Worm (Caenorhabditis elegans) whole organism, L4 larva: ENCODE data around the gene F23A7.1.
A peak's percentile ranks its signal among the peaks of the same experiment; 100 is the strongest.

ENCODE experiments used
- D1046.2 ChIP-seq: fragments of 200-800 bp; sonication (Bioruptor generic); IDR thresholded peaks from 2 replicates; pipeline ENCODE4 v1.3.6; 2022; ENCODE audit warnings: missing genetic modification characterization, missing compliant biosample characterization
- F10B5.3 ChIP-seq: sonication (generic microtip); optimal IDR thresholded peaks from 2 replicates; lab custom pipeline; 2016; ENCODE audit warnings: mild to moderate bottlenecking, missing genetic modification characterization, missing compliant biosample characterization
- F26F4.8 ChIP-seq: fragments of 200-800 bp; sonication (Bioruptor generic); conservative IDR thresholded peaks from 2 replicates; pipeline ENCODE4 v1.3.6; 2022; ENCODE audit warnings: missing genetic modification characterization, missing compliant biosample characterization
- F44E2.7 ChIP-seq: fragments of 200-800 bp; sonication (Bioruptor generic); IDR thresholded peaks from 2 replicates; pipeline ENCODE4 v2.1.2; 2022; ENCODE audit warnings: missing genetic modification characterization, missing compliant biosample characterization
- R02D3.7 ChIP-seq: fragments of 150-350 bp; sonication (generic microtip); optimal IDR thresholded peaks from 3 replicates; lab custom pipeline; 2014; ENCODE audit warnings: missing biosample characterization, missing genetic modification characterization
- T20F7.1 ChIP-seq: fragments of 200-800 bp; sonication (Bioruptor generic); optimal IDR thresholded peaks from 2 replicates; lab custom pipeline; 2018; ENCODE audit warnings: mild to moderate bottlenecking, missing genetic modification characterization, missing compliant biosample characterization
- T26A8.4 ChIP-seq: fragments of 200-800 bp; sonication (Bioruptor generic); IDR thresholded peaks from 2 replicates; pipeline ENCODE4 v1.3.6; 2022; ENCODE audit warnings: missing genetic modification characterization, missing compliant biosample characterization
- Y48G9A.11 ChIP-seq: fragments of 200-800 bp; sonication (Bioruptor generic); IDR thresholded peaks from 2 replicates; pipeline ENCODE4 v1.3.6; 2022; ENCODE audit warnings: missing genetic modification reagents, missing genetic modification characterization, missing compliant biosample characterization
- Y5F2A.4 ChIP-seq: fragments of 200-800 bp; sonication (Bioruptor generic); optimal IDR thresholded peaks from 2 replicates; lab custom pipeline; 2018; ENCODE audit warnings: mild to moderate bottlenecking, missing genetic modification characterization, missing compliant biosample characterization
- Y75B8A.6 ChIP-seq: fragments of 200-800 bp; sonication (Bioruptor generic); IDR thresholded peaks from 2 replicates; pipeline ENCODE4 v1.3.6; 2022; ENCODE audit warnings: missing genetic modification reagents, missing genetic modification characterization, missing compliant biosample characterization
- ZK546.5 ChIP-seq, 2 experiments: sonication (generic microtip); optimal IDR thresholded peaks; 2 replicates each; lab custom pipeline; 2017; ENCODE audit warnings: missing biosample characterization in 2 of 2, missing genetic modification characterization in 2 of 2
- aly-2 ChIP-seq: sonication (generic microtip); optimal IDR thresholded peaks from 2 replicates; lab custom pipeline; 2018; ENCODE audit warnings: missing biosample characterization, missing genetic modification characterization
- ama-1 ChIP-seq: fragments of 150-350 bp; optimal IDR thresholded peaks from 2 replicates; lab custom pipeline; 2014; ENCODE audit warnings: inconsistent platforms, mixed read lengths
- attf-4 ChIP-seq: sonication (generic microtip); optimal IDR thresholded peaks from 3 replicates; lab custom pipeline; 2017; ENCODE audit warnings: missing biosample characterization, missing genetic modification characterization
- ceh-20 ChIP-seq: fragments of 200-800 bp; sonication (Bioruptor generic); IDR thresholded peaks from 2 replicates; pipeline ENCODE4 v1.3.6; 2022; ENCODE audit warnings: missing genetic modification reagents, missing genetic modification characterization, missing compliant biosample characterization
- ceh-32 ChIP-seq: sonication (generic microtip); optimal IDR thresholded peaks from 2 replicates; lab custom pipeline; 2016; ENCODE audit warnings: mild to moderate bottlenecking, missing genetic modification characterization, missing compliant biosample characterization; ENCODE audit not compliant: poor library complexity
- ceh-82 ChIP-seq: sonication (generic microtip); optimal IDR thresholded peaks from 2 replicates; lab custom pipeline; 2017; ENCODE audit warnings: missing biosample characterization, missing genetic modification characterization
- ces-1 ChIP-seq: fragments of 150-350 bp; sonication (generic microtip); optimal IDR thresholded peaks from 4 replicates; lab custom pipeline; 2014; ENCODE audit warnings: missing biosample characterization, missing genetic modification reagents, missing genetic modification characterization
- cey-2 ChIP-seq: sonication (generic microtip); optimal IDR thresholded peaks from 3 replicates; lab custom pipeline; 2017; ENCODE audit warnings: missing genetic modification characterization, mild to moderate bottlenecking, missing compliant biosample characterization, antibody characterized with exemption, borderline replicate concordance; ENCODE audit not compliant: insufficient read depth
- dpl-1 ChIP-seq: fragments of 150-350 bp; optimal IDR thresholded peaks from 2 replicates; lab custom pipeline; 2014; ENCODE audit warnings: missing biosample characterization, missing genetic modification reagents, missing genetic modification characterization
- duxl-1 ChIP-seq: sonication (generic microtip); optimal IDR thresholded peaks from 2 replicates; lab custom pipeline; 2016; ENCODE audit warnings: mild to moderate bottlenecking, missing genetic modification characterization, moderate library complexity, missing compliant biosample characterization; ENCODE audit not compliant: poor library complexity
- dve-1 ChIP-seq: sonication (generic microtip); optimal IDR thresholded peaks from 2 replicates; lab custom pipeline; 2017; ENCODE audit warnings: antibody characterized with exemption, mild to moderate bottlenecking, missing genetic modification characterization, missing compliant biosample characterization; ENCODE audit not compliant: insufficient read depth
- egl-27 ChIP-seq: sonication (generic microtip); optimal IDR thresholded peaks from 3 replicates; lab custom pipeline; 2017; ENCODE audit warnings: missing biosample characterization, missing genetic modification reagents, missing genetic modification characterization
- hlh-11 ChIP-seq: fragments of 200-800 bp; sonication (Bioruptor generic); optimal IDR thresholded peaks from 2 replicates; lab custom pipeline; 2018; ENCODE audit warnings: mild to moderate bottlenecking, missing genetic modification characterization, missing compliant biosample characterization
- hmg-1.1 ChIP-seq: fragments of 200-800 bp; sonication (Bioruptor generic); IDR thresholded peaks from 2 replicates; pipeline ENCODE4 v1.3.6; 2022; ENCODE audit warnings: missing genetic modification reagents, missing genetic modification characterization, missing compliant biosample characterization
- jun-1 ChIP-seq: fragments of 150-350 bp; optimal IDR thresholded peaks from 2 replicates; lab custom pipeline; 2014; ENCODE audit warnings: missing biosample characterization, missing genetic modification reagents, missing genetic modification characterization
- lin-13 ChIP-seq: fragments of 150-350 bp; optimal IDR thresholded peaks from 2 replicates; lab custom pipeline; 2014; ENCODE audit warnings: missing biosample characterization, missing genetic modification reagents, missing genetic modification characterization
- lir-3 ChIP-seq: sonication (generic microtip); optimal IDR thresholded peaks from 2 replicates; lab custom pipeline; 2016; ENCODE audit warnings: mild to moderate bottlenecking, missing genetic modification characterization, missing compliant biosample characterization
- lsy-2 ChIP-seq, 2 experiments: fragments of 150-350 bp in 1 of 2; sonication (generic microtip) in 1 of 2; optimal IDR thresholded peaks; 2 replicates each; lab custom pipeline; 2014 to 2017; ENCODE audit warnings: missing biosample characterization in 2 of 2, missing genetic modification characterization in 2 of 2
- madf-5 ChIP-seq, 2 experiments: fragments of 200-800 bp; sonication (Bioruptor generic); IDR thresholded peaks; 2 replicates each; pipeline ENCODE4 v1.3.6; 2022; ENCODE audit warnings: missing compliant biosample characterization in 2 of 2, missing genetic modification characterization in 2 of 2
- madf-9 ChIP-seq: fragments of 200-800 bp; sonication (Bioruptor generic); conservative IDR thresholded peaks from 2 replicates; pipeline ENCODE4 v1.3.6; 2022; ENCODE audit warnings: missing genetic modification reagents, missing genetic modification characterization, missing compliant biosample characterization
- mdt-29 ChIP-seq: fragments of 200-800 bp; sonication (Bioruptor generic); IDR thresholded peaks from 2 replicates; pipeline ENCODE4 v1.3.6; 2022; ENCODE audit warnings: missing genetic modification reagents, missing genetic modification characterization, missing compliant biosample characterization
- mep-1 ChIP-seq: fragments of 150-350 bp; sonication (generic microtip); optimal IDR thresholded peaks from 3 replicates; lab custom pipeline; 2014; ENCODE audit warnings: missing biosample characterization, missing genetic modification characterization
- mes-2 ChIP-seq: sonication (generic microtip); optimal IDR thresholded peaks from 2 replicates; lab custom pipeline; 2016; ENCODE audit warnings: missing genotype, mild to moderate bottlenecking, missing genetic modification characterization, missing compliant biosample characterization; ENCODE audit not compliant: poor library complexity, severe bottlenecking
- mxl-2 ChIP-seq: fragments of 200-800 bp; sonication (Bioruptor generic); conservative IDR thresholded peaks from 2 replicates; pipeline ENCODE4 v1.3.6; 2022; ENCODE audit warnings: missing genetic modification reagents, missing genetic modification characterization, missing compliant biosample characterization
- mxl-3 ChIP-seq: fragments of 200-800 bp; sonication (Bioruptor generic); optimal IDR thresholded peaks from 2 replicates; lab custom pipeline; 2018; ENCODE audit warnings: mild to moderate bottlenecking, missing genetic modification characterization, missing compliant biosample characterization
- nhr-10 ChIP-seq: fragments of 150-350 bp; optimal IDR thresholded peaks from 2 replicates; lab custom pipeline; 2014; ENCODE audit warnings: missing biosample characterization, missing genetic modification characterization
- nhr-237 ChIP-seq: sonication (generic microtip); optimal IDR thresholded peaks from 2 replicates; lab custom pipeline; 2017; ENCODE audit warnings: missing biosample characterization, missing genetic modification characterization
- nhr-25 ChIP-seq: sonication (generic microtip); optimal IDR thresholded peaks from 2 replicates; lab custom pipeline; 2017; ENCODE audit warnings: missing genetic modification characterization, mild to moderate bottlenecking, missing compliant biosample characterization, antibody characterized with exemption, moderate library complexity, borderline replicate concordance; ENCODE audit not compliant: insufficient read depth
- nhr-28 ChIP-seq: fragments of 150-350 bp; optimal IDR thresholded peaks from 2 replicates; lab custom pipeline; 2014; ENCODE audit warnings: missing biosample characterization, missing genetic modification characterization
- nhr-48 ChIP-seq: sonication (generic microtip); optimal IDR thresholded peaks from 2 replicates; lab custom pipeline; 2016; ENCODE audit warnings: mild to moderate bottlenecking, missing genetic modification characterization, missing compliant biosample characterization
- nhr-76 ChIP-seq: fragments of 150-350 bp; optimal IDR thresholded peaks from 2 replicates; lab custom pipeline; 2014; ENCODE audit warnings: missing biosample characterization, missing genetic modification characterization
- nhr-77 ChIP-seq: fragments of 150-350 bp; optimal IDR thresholded peaks from 2 replicates; lab custom pipeline; 2014; ENCODE audit warnings: missing biosample characterization, missing genetic modification characterization
- set-16 ChIP-seq: fragments of 200-800 bp; sonication (Bioruptor generic); IDR thresholded peaks from 2 replicates; pipeline ENCODE4 v1.3.6; 2022; ENCODE audit warnings: missing genetic modification reagents, missing genetic modification characterization, missing compliant biosample characterization
- snpc-4 ChIP-seq: fragments of 150-350 bp; optimal IDR thresholded peaks from 2 replicates; lab custom pipeline; 2014; ENCODE audit warnings: missing biosample characterization, missing genetic modification characterization
- spr-3 ChIP-seq: fragments of 200-800 bp; sonication (Bioruptor generic); optimal IDR thresholded peaks from 2 replicates; lab custom pipeline; 2018; ENCODE audit warnings: mild to moderate bottlenecking, missing genetic modification characterization, missing compliant biosample characterization
- tag-97 ChIP-seq: fragments of 200-800 bp; sonication (Bioruptor generic); IDR thresholded peaks from 2 replicates; pipeline ENCODE4 v1.3.6; 2022; ENCODE audit warnings: missing genetic modification characterization, missing compliant biosample characterization
- unc-130 ChIP-seq: sonication (generic microtip); optimal IDR thresholded peaks from 2 replicates; lab custom pipeline; 2016; ENCODE audit warnings: missing genetic modification reagents, missing genetic modification characterization, missing compliant biosample characterization
- zfp-3 ChIP-seq: fragments of 200-800 bp; sonication (Bioruptor generic); conservative IDR thresholded peaks from 2 replicates; pipeline ENCODE4 v1.3.6; 2022; ENCODE audit warnings: missing genetic modification reagents, missing genetic modification characterization, missing compliant biosample characterization
- zip-11 ChIP-seq: fragments of 200-800 bp; sonication (Bioruptor generic); IDR thresholded peaks from 2 replicates; pipeline ENCODE4 v1.3.6; 2022; ENCODE audit warnings: missing genetic modification characterization, missing compliant biosample characterization
- zip-2 ChIP-seq: fragments of 150-350 bp; optimal IDR thresholded peaks from 2 replicates; lab custom pipeline; 2014; ENCODE audit warnings: missing biosample characterization, missing genetic modification characterization
- ztf-7 ChIP-seq: fragments of 150-350 bp; optimal IDR thresholded peaks from 2 replicates; lab custom pipeline; 2014; ENCODE audit warnings: missing biosample characterization, missing genetic modification characterization

The F23A7.1 gene

DNA sequence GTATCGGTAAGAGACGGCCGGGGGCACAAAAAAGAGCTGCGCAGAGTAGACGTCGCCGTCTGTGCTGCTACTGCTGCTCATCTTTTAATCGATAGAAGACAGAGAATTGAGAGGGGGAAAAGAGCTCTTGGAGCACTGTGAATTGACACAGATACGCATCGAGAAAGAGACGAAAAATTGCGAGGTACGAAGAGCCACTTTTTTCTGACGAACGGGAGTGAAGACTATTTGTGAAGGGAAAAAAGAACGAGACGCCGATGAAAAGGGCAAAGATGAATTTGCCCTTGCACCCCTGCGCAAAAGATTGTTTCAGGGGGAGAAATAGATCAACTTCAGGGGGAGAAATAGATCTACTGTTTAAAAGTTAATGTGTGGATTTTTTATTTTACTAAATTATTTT lies 15.0 kb upstream of the F23A7.1 start (continued):
- TF ChIP-seq mes-2 (tag; lab: Kevin White, UChicago), result peak; percentile 60
- TF ChIP-seq madf-9 (GFP tag; lab: Robert Waterston, UW), result no peak
- TF ChIP-seq T20F7.1 (GFP tag; lab: Kevin White, UChicago), result no peak
- TF ChIP-seq ama-1 (lab: Kevin White, UChicago), result no peak
- TF ChIP-seq ceh-32 (tag; lab: Kevin White, UChicago), result no peak
- no peak for TF ChIP-seq cey-2 (tag; lab: Kevin White, UChicago)
- TF ChIP-seq F26F4.8 (GFP tag; lab: Robert Waterston, UW), result no peak
- no peak for TF ChIP-seq ztf-7 (tag; lab: Kevin White, UChicago)
- no peak for TF ChIP-seq nhr-48 (tag; lab: Kevin White, UChicago)
- no peak for TF ChIP-seq ceh-82 (tag; lab: Kevin White, UChicago)
- TF ChIP-seq T26A8.4, result peak; percentile 62
- TF ChIP-seq hlh-11 (tag; lab: Kevin White, UChicago), result peak; percentile 27
- TF ChIP-seq Y75B8A.6 (GFP tag; lab: Robert Waterston, UW), result no peak
- TF ChIP-seq nhr-76, result no peak
- no peak for TF ChIP-seq nhr-25 (tag; lab: Kevin White, UChicago)
- TF ChIP-seq nhr-77 (tag; lab: Kevin White, UChicago), result peak; percentile 37
- TF ChIP-seq mep-1 (tag; lab: Kevin White, UChicago), result peak; percentile 75
- no peak for TF ChIP-seq Y5F2A.4
- TF ChIP-seq zfp-3, result no peak
- TF ChIP-seq mxl-2 (GFP tag; lab: Robert Waterston, UW), result no peak
- TF ChIP-seq F10B5.3 (tag; lab: Kevin White, UChicago), result no peak
- TF ChIP-seq duxl-1, result peak; percentile 43
- TF ChIP-seq hmg-1.1 (GFP tag; lab: Robert Waterston, UW), result peak; percentile 89
- no peak for TF ChIP-seq jun-1 (tag; lab: Kevin White, UChicago)
- TF ChIP-seq unc-130, result no peak
- no peak for TF ChIP-seq aly-2
- TF ChIP-seq nhr-28 (tag; lab: Kevin White, UChicago), result peak; percentile 17
- no peak for TF ChIP-seq nhr-237 (tag; lab: Kevin White, UChicago)
- TF ChIP-seq nhr-10 (tag; lab: Kevin White, UChicago), result no peak
- TF ChIP-seq ceh-20, result peak; percentile 49; the same call in 1 of the 2 replicates
- TF ChIP-seq D1046.2 (GFP tag; lab: Robert Waterston, UW), result no peak
- peak; percentile 26 for TF ChIP-seq mxl-3
- no peak for TF ChIP-seq Y48G9A.11 (GFP tag; lab: Robert Waterston, UW)
- TF ChIP-seq zip-11 (GFP tag; lab: Robert Waterston, UW), result no peak
- TF ChIP-seq set-16, result peak; percentile 41; the same call in 1 of the 2 replicates
- TF ChIP-seq ZK546.5 (tag; optimal IDR thresholded peaks at IDR 0.05; lab: Kevin White, UChicago), result no peak
- TF ChIP-seq dpl-1 (GFP tag; lab: Kevin White, UChicago), result no peak
- peak; percentile 52 to 62 for TF ChIP-seq lsy-2 (tag; optimal IDR thresholded peaks at IDR 0.05; lab: Kevin White, UChicago)
- no peak for TF ChIP-seq attf-4 (tag; lab: Kevin White, UChicago)
- no peak for TF ChIP-seq F44E2.7
- TF ChIP-seq lin-13, result no peak
- 0 out of 2 replicates have a peak, but pooled peaks have one; percentile 22 for TF ChIP-seq mdt-29 (GFP tag; lab: Robert Waterston, UW)
- TF ChIP-seq madf-5 (GFP tag; IDR thresholded peaks at IDR 0.05; lab: Robert Waterston, UW), result no peak
- TF ChIP-seq lir-3 (tag; lab: Kevin White, UChicago), result no peak
- no peak for TF ChIP-seq zip-2 (tag; lab: Kevin White, UChicago)
- TF ChIP-seq tag-97 (GFP tag; lab: Robert Waterston, UW), result no peak
- no peak for TF ChIP-seq spr-3
- TF ChIP-seq egl-27 (tag; lab: Kevin White, UChicago), result no peak
- no peak for TF ChIP-seq R02D3.7 (tag; lab: Kevin White, UChicago)
- TF ChIP-seq ces-1 (GFP tag; lab: Kevin White, UChicago), result no peak
- TF ChIP-seq snpc-4 (tag; lab: Kevin White, UChicago), result no peak
- peak; percentile 13 for TF ChIP-seq dve-1 (tag; lab: Kevin White, UChicago)
